Worm (Caenorhabditis elegans) whole organism, late embryonic: ENCODE results near the gene R05G9.3.

Source experiments
- K02D7.2 ChIP-seq: sonication (generic microtip); optimal IDR thresholded peaks from 2 replicates; lab custom pipeline; 2017; ENCODE audit warnings: mild to moderate bottlenecking, missing genetic modification characterization, missing compliant biosample characterization
- ama-1 ChIP-seq: fragments of 150-350 bp; optimal IDR thresholded peaks from 2 replicates; lab custom pipeline; 2014
- dmd-4 ChIP-seq: sonication (generic microtip); optimal IDR thresholded peaks from 2 replicates; lab custom pipeline; 2016; ENCODE audit warnings: borderline replicate concordance, missing genetic modification characterization, missing compliant biosample characterization
- elt-2 ChIP-seq: sonication (generic microtip); optimal IDR thresholded peaks from 2 replicates; lab custom pipeline; 2016; ENCODE audit warnings: missing genetic modification reagents, missing genetic modification characterization, missing compliant biosample characterization
- fax-1 ChIP-seq: sonication (generic microtip); optimal IDR thresholded peaks from 2 replicates; lab custom pipeline; 2016; ENCODE audit warnings: missing genotype, missing genetic modification characterization, missing compliant biosample characterization
- hlh-6 ChIP-seq: sonication (generic microtip); optimal IDR thresholded peaks from 2 replicates; lab custom pipeline; 2016; ENCODE audit warnings: missing genotype, missing genetic modification characterization, missing compliant biosample characterization
- lin-11 ChIP-seq: fragments of 200-800 bp; sonication (Bioruptor generic); optimal IDR thresholded peaks from 2 replicates; lab custom pipeline; 2018; ENCODE audit warnings: mild to moderate bottlenecking, missing genetic modification characterization, missing compliant biosample characterization
- madf-2 ChIP-seq: sonication (generic microtip); optimal IDR thresholded peaks from 2 replicates; lab custom pipeline; 2017; ENCODE audit warnings: missing genetic modification characterization, missing compliant biosample characterization
- pag-3 ChIP-seq: sonication (generic microtip); optimal IDR thresholded peaks from 2 replicates; lab custom pipeline; 2016; ENCODE audit warnings: missing compliant biosample characterization, missing genetic modification characterization, borderline replicate concordance
- pha-2 ChIP-seq: sonication (generic microtip); optimal IDR thresholded peaks from 2 replicates; lab custom pipeline; 2017; ENCODE audit warnings: mild to moderate bottlenecking, missing genetic modification characterization, missing compliant biosample characterization
- pqm-1 ChIP-seq: sonication (generic microtip); optimal IDR thresholded peaks from 2 replicates; lab custom pipeline; 2016; ENCODE audit warnings: missing genetic modification characterization, missing compliant biosample characterization
- ref-2 ChIP-seq: sonication (generic microtip); optimal IDR thresholded peaks from 2 replicates; lab custom pipeline; 2016; ENCODE audit warnings: missing genetic modification characterization, missing compliant biosample characterization
- tbx-2 ChIP-seq: sonication (generic microtip); optimal IDR thresholded peaks from 2 replicates; lab custom pipeline; 2016; ENCODE audit warnings: missing genetic modification characterization, missing compliant biosample characterization
- ztf-16 ChIP-seq: sonication (generic microtip); optimal IDR thresholded peaks from 2 replicates; lab custom pipeline; 2017; ENCODE audit warnings: missing genetic modification characterization, missing compliant biosample characterization

ce11 chrII:6526136-6526684 is 24.9 kb upstream of the R05G9.3 start:
- TF ChIP-seq ztf-16 (no peak), dmd-4 (tag; lab: Kevin White, UChicago) (no peak), elt-2 (no peak), fax-1 (no peak), lin-11 (tag; lab: Kevin White, UChicago) (no peak), pqm-1 (tag; lab: Kevin White, UChicago) (no peak), ama-1 (lab: Kevin White, UChicago) (no peak), pha-2 (tag; lab: Kevin White, UChicago) (no peak), K02D7.2 (tag; lab: Kevin White, UChicago) (no peak), pag-3 (tag; lab: Kevin White, UChicago) (no peak), hlh-6 (tag; lab: Kevin White, UChicago) (no peak), ref-2 (tag; lab: Kevin White, UChicago) (no peak), madf-2 (tag; lab: Kevin White, UChicago) (no peak), tbx-2 (tag; lab: Kevin White, UChicago) (no peak)
